Worm (Caenorhabditis elegans) whole organism, L2 larva: ENCODE results near the gene BE0003N10.6.

Experiments used
- ama-1 ChIP-seq: fragments of 150-350 bp; optimal IDR thresholded peaks from 2 replicates; lab custom pipeline; 2018; ENCODE audit warnings: inconsistent platforms
- ceh-82 ChIP-seq: fragments of 150-350 bp; optimal IDR thresholded peaks from 2 replicates; lab custom pipeline; 2014; ENCODE audit warnings: missing biosample characterization, missing genetic modification characterization
- dmd-4 ChIP-seq: sonication (generic microtip); optimal IDR thresholded peaks from 2 replicates; lab custom pipeline; 2017; ENCODE audit warnings: missing biosample characterization, missing genetic modification characterization
- egl-27 ChIP-seq: sonication (generic microtip); optimal IDR thresholded peaks from 3 replicates; lab custom pipeline; 2017; ENCODE audit warnings: missing biosample characterization, missing genetic modification reagents, missing genetic modification characterization
- mdl-1 ChIP-seq, 2 experiments: fragments of 150-350 bp in 1 of 2; sonication (generic microtip) in 1 of 2; optimal IDR thresholded peaks; 2 replicates each; lab custom pipeline; 2017; ENCODE audit warnings: missing biosample characterization in 2 of 2, missing genetic modification characterization in 2 of 2
- nhr-25 ChIP-seq: fragments of 150-350 bp; sonication (generic microtip); optimal IDR thresholded peaks from 3 replicates; lab custom pipeline; 2014; ENCODE audit warnings: missing biosample characterization, missing genetic modification characterization
- sem-4 ChIP-seq: fragments of 150-350 bp; optimal IDR thresholded peaks from 2 replicates; lab custom pipeline; 2014; ENCODE audit warnings: missing biosample characterization, missing genetic modification reagents, missing genetic modification characterization
- unc-39 ChIP-seq: fragments of 150-350 bp; optimal IDR thresholded peaks from 2 replicates; lab custom pipeline; 2014; ENCODE audit warnings: missing biosample characterization, missing genetic modification characterization
- unc-62 ChIP-seq: fragments of 150-350 bp; optimal IDR thresholded peaks from 2 replicates; lab custom pipeline; 2014; ENCODE audit warnings: missing biosample characterization, missing genetic modification reagents, missing genetic modification characterization

DNA sequence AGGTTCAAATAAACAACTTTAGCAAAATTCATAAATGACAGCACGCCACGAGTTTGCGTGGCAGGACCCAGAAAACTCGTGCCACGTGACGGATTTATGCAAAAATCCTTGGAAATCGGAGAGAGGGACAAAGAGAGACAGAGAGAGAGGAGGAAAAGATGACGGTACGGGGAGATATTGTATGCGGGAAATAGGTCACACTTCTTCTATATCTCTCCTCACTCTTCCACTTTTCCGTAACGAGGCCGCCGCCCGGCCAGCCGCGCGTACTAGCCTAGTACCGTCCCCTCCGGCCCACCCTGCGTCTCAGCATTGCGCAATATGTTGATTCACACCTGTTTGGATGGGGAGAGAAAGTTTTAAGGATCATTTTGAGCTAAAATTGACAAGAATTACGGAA, 5.8 kb downstream of the BE0003N10.6 start:
- no peak for TF ChIP-seq mdl-1 (tag; optimal IDR thresholded peaks at IDR 0.05; lab: Kevin White, UChicago)
- no peak for TF ChIP-seq nhr-25 (tag; lab: Kevin White, UChicago)
- no peak for TF ChIP-seq unc-62
- TF ChIP-seq ama-1 (lab: Kevin White, UChicago): no peak
- TF ChIP-seq sem-4 (tag; lab: Kevin White, UChicago): no peak
- no peak for TF ChIP-seq unc-39 (tag; lab: Kevin White, UChicago)
- TF ChIP-seq ceh-82 (tag; lab: Kevin White, UChicago): no peak
- no peak for TF ChIP-seq dmd-4 (tag; lab: Kevin White, UChicago)
- no peak for TF ChIP-seq egl-27 (tag; lab: Kevin White, UChicago)
